Worm (Caenorhabditis elegans) whole organism, L1 larva: ENCODE measurements around the gene srbc-7.
A peak's percentile ranks its signal among the peaks of the same experiment; 100 is the strongest.

Experiments
- C16A3.4 ChIP-seq: fragments of 150-350 bp; optimal IDR thresholded peaks from 2 replicates; lab custom pipeline; 2014; ENCODE audit warnings: missing biosample characterization, missing genetic modification characterization
- C34B4.2 ChIP-seq: sonication (generic microtip); optimal IDR thresholded peaks from 2 replicates; lab custom pipeline; 2017; ENCODE audit warnings: mild to moderate bottlenecking, missing genetic modification characterization, missing compliant biosample characterization
- ceh-88 ChIP-seq: fragments of 200-800 bp; sonication (Bioruptor generic); IDR thresholded peaks from 2 replicates; pipeline ENCODE4 v1.3.6; 2022; ENCODE audit warnings: missing genetic modification characterization, missing compliant biosample characterization
- ceh-90 ChIP-seq: sonication (generic microtip); optimal IDR thresholded peaks from 2 replicates; lab custom pipeline; 2016; ENCODE audit warnings: missing genetic modification characterization, missing compliant biosample characterization
- ces-1 ChIP-seq: fragments of 150-350 bp; optimal IDR thresholded peaks from 2 replicates; lab custom pipeline; 2014; ENCODE audit warnings: missing biosample characterization, missing genetic modification reagents, missing genetic modification characterization
- dpl-1 ChIP-seq, 3 experiments: fragments of 150-350 bp in 2 of 3; sonication (generic microtip) in 1 of 3; optimal IDR thresholded peaks; 2 replicates each; lab custom pipeline; 2014 to 2017; ENCODE audit warnings: missing biosample characterization in 3 of 3, missing genetic modification characterization in 3 of 3, missing genetic modification reagents in 3 of 3
- dsc-1 ChIP-seq: sonication (generic microtip); optimal IDR thresholded peaks from 2 replicates; lab custom pipeline; 2016; ENCODE audit warnings: mild to moderate bottlenecking, missing genetic modification characterization, missing compliant biosample characterization
- efl-1 ChIP-seq, 4 experiments: fragments of 150-350 bp; optimal IDR thresholded peaks in 3 of 4; peaks in 1 of 4; 1 replicate in 1 of 4; 2 replicates in 3 of 4; lab custom pipeline; 2014; ENCODE audit warnings: missing biosample characterization in 2 of 4, missing genetic modification characterization in 2 of 4, missing genetic modification reagents in 2 of 4
- efl-3 ChIP-seq: fragments of 200-800 bp; sonication (Bioruptor generic); optimal IDR thresholded peaks from 2 replicates; lab custom pipeline; 2018; ENCODE audit warnings: mild to moderate bottlenecking, missing genetic modification characterization, missing compliant biosample characterization
- egl-13 ChIP-seq: sonication (generic microtip); optimal IDR thresholded peaks from 2 replicates; lab custom pipeline; 2016; ENCODE audit warnings: missing genotype, missing genetic modification reagents, missing genetic modification characterization, missing compliant biosample characterization
- egl-27 ChIP-seq, 2 experiments: fragments of 150-350 bp in 1 of 2; sonication (generic microtip); optimal IDR thresholded peaks; 3 replicates each; lab custom pipeline; 2017 to 2018; ENCODE audit warnings: missing biosample characterization in 2 of 2, missing genetic modification characterization in 2 of 2, missing genetic modification reagents in 2 of 2
- elt-3 ChIP-seq, 6 experiments: fragments of 150-350 bp in 1 of 6; sonication (generic microtip); optimal IDR thresholded peaks; 2 replicates each; lab custom pipeline; 2017 to 2018; ENCODE audit warnings: missing biosample characterization in 6 of 6, missing genetic modification characterization in 6 of 6, inconsistent platforms in 1 of 6
- fkh-8 ChIP-seq: sonication (generic microtip); optimal IDR thresholded peaks from 2 replicates; lab custom pipeline; 2016; ENCODE audit warnings: mild to moderate bottlenecking, missing genetic modification characterization, missing compliant biosample characterization
- fos-1 ChIP-seq: fragments of 150-350 bp; optimal IDR thresholded peaks from 2 replicates; lab custom pipeline; 2014; ENCODE audit warnings: missing biosample characterization, missing genetic modification characterization
- grh-1 ChIP-seq: fragments of 200-800 bp; sonication (Bioruptor generic); IDR thresholded peaks from 2 replicates; pipeline ENCODE4 v1.3.6; 2022; ENCODE audit warnings: missing genetic modification reagents, missing genetic modification characterization, missing compliant biosample characterization
- irx-1 ChIP-seq: sonication (generic microtip); optimal IDR thresholded peaks from 2 replicates; lab custom pipeline; 2016; ENCODE audit warnings: missing genetic modification characterization, missing compliant biosample characterization
- lin-13 ChIP-seq: fragments of 150-350 bp; optimal IDR thresholded peaks from 2 replicates; lab custom pipeline; 2014; ENCODE audit warnings: missing biosample characterization, missing genetic modification reagents, missing genetic modification characterization
- lin-35 ChIP-seq, 2 experiments: fragments of 150-350 bp; optimal IDR thresholded peaks; 2 replicates each; lab custom pipeline; 2014; ENCODE audit warnings: missing biosample characterization in 2 of 2, missing genetic modification characterization in 2 of 2, missing genetic modification reagents in 2 of 2
- lir-3 ChIP-seq: sonication (generic microtip); optimal IDR thresholded peaks from 2 replicates; lab custom pipeline; 2016; ENCODE audit warnings: mild to moderate bottlenecking, missing genetic modification characterization, moderate library complexity, missing compliant biosample characterization; ENCODE audit not compliant: poor library complexity
- lsy-2 ChIP-seq, 2 experiments: fragments of 150-350 bp; optimal IDR thresholded peaks; 2 replicates each; lab custom pipeline; 2014; ENCODE audit warnings: missing biosample characterization in 2 of 2, missing genetic modification characterization in 2 of 2
- mab-9 ChIP-seq: fragments of 200-800 bp; sonication (Bioruptor generic); IDR thresholded peaks from 2 replicates; pipeline ENCODE4 v1.3.6; 2022; ENCODE audit warnings: missing genetic modification reagents, missing genetic modification characterization, missing compliant biosample characterization
- mdl-1 ChIP-seq, 2 experiments: fragments of 150-350 bp; optimal IDR thresholded peaks; 2 replicates each; lab custom pipeline; 2014 to 2017; ENCODE audit warnings: missing biosample characterization in 2 of 2, missing genetic modification characterization in 2 of 2, inconsistent platforms in 1 of 2
- mep-1 ChIP-seq: fragments of 150-350 bp; optimal IDR thresholded peaks from 2 replicates; lab custom pipeline; 2014; ENCODE audit warnings: missing biosample characterization, missing genetic modification characterization
- nhr-11 ChIP-seq: fragments of 150-350 bp; optimal IDR thresholded peaks from 2 replicates; lab custom pipeline; 2014; ENCODE audit warnings: missing biosample characterization, missing genetic modification characterization
- nhr-28 ChIP-seq: fragments of 150-350 bp; optimal IDR thresholded peaks from 2 replicates; lab custom pipeline; 2014; ENCODE audit warnings: missing biosample characterization, missing genetic modification characterization
- nhr-47 ChIP-seq: sonication (generic microtip); optimal IDR thresholded peaks from 2 replicates; lab custom pipeline; 2016; ENCODE audit warnings: mild to moderate bottlenecking, missing genetic modification characterization, moderate library complexity, missing compliant biosample characterization
- nhr-76 ChIP-seq: sonication (generic microtip); optimal IDR thresholded peaks from 2 replicates; lab custom pipeline; 2017; ENCODE audit warnings: missing biosample characterization, missing genetic modification characterization
- nhr-77 ChIP-seq: fragments of 150-350 bp; optimal IDR thresholded peaks from 2 replicates; lab custom pipeline; 2014; ENCODE audit warnings: missing biosample characterization, missing genetic modification characterization
- nhr-85 ChIP-seq: sonication (generic microtip); peaks from one replicate; lab custom pipeline; 2016; ENCODE audit warnings: missing genetic modification characterization, inconsistent platforms, missing compliant biosample characterization
- nhr-90 ChIP-seq: sonication (generic microtip); optimal IDR thresholded peaks from 2 replicates; lab custom pipeline; 2016; ENCODE audit warnings: mild to moderate bottlenecking, missing genetic modification characterization, missing compliant biosample characterization; ENCODE audit not compliant: poor library complexity
- pag-3 ChIP-seq: sonication (generic microtip); optimal IDR thresholded peaks from 2 replicates; lab custom pipeline; 2017; ENCODE audit warnings: missing genetic modification characterization, mild to moderate bottlenecking, missing compliant biosample characterization, antibody characterized with exemption, borderline replicate concordance; ENCODE audit not compliant: insufficient read depth
- pax-3 ChIP-seq: fragments of 200-800 bp; sonication (Bioruptor generic); optimal IDR thresholded peaks from 2 replicates; lab custom pipeline; 2018; ENCODE audit warnings: mild to moderate bottlenecking, missing genetic modification characterization, moderate library complexity, missing compliant biosample characterization
- pqm-1 ChIP-seq: sonication (generic microtip); optimal IDR thresholded peaks from 3 replicates; lab custom pipeline; 2017; ENCODE audit warnings: missing biosample characterization, missing genetic modification characterization
- skn-1 ChIP-seq: fragments of 150-350 bp; optimal IDR thresholded peaks from 2 replicates; lab custom pipeline; 2014; ENCODE audit warnings: missing biosample characterization, missing genetic modification characterization
- sox-4 ChIP-seq: sonication (generic microtip); optimal IDR thresholded peaks from 2 replicates; lab custom pipeline; 2016; ENCODE audit warnings: missing genetic modification characterization, missing compliant biosample characterization
- sptf-1 ChIP-seq: fragments of 150-350 bp; optimal IDR thresholded peaks from 2 replicates; lab custom pipeline; 2014; ENCODE audit warnings: missing biosample characterization, missing genetic modification characterization
- sup-37 ChIP-seq: fragments of 200-800 bp; sonication (Bioruptor generic); optimal IDR thresholded peaks from 2 replicates; lab custom pipeline; 2018; ENCODE audit warnings: mild to moderate bottlenecking, missing genetic modification characterization, missing compliant biosample characterization
- swsn-7 ChIP-seq: sonication (generic microtip); optimal IDR thresholded peaks from 2 replicates; lab custom pipeline; 2016; ENCODE audit warnings: missing genetic modification characterization, missing compliant biosample characterization
- tbx-2 ChIP-seq: sonication (generic microtip); optimal IDR thresholded peaks from 2 replicates; lab custom pipeline; 2016; ENCODE audit warnings: missing genetic modification characterization, missing compliant biosample characterization
- unc-86 ChIP-seq: sonication (generic microtip); optimal IDR thresholded peaks from 2 replicates; lab custom pipeline; 2016; ENCODE audit warnings: missing genetic modification characterization, missing compliant biosample characterization
- vab-15 ChIP-seq: sonication (generic microtip); optimal IDR thresholded peaks from 2 replicates; lab custom pipeline; 2017; ENCODE audit warnings: missing genotype, mild to moderate bottlenecking, missing genetic modification characterization, missing compliant biosample characterization
- xbp-1 ChIP-seq: sonication (generic microtip); optimal IDR thresholded peaks from 2 replicates; lab custom pipeline; 2016; ENCODE audit warnings: missing genetic modification characterization, missing compliant biosample characterization
- ztf-11 ChIP-seq, 2 experiments: sonication (generic microtip); optimal IDR thresholded peaks; 2 replicates each; lab custom pipeline; 2016 to 2017; ENCODE audit warnings: missing genetic modification characterization in 2 of 2, missing biosample characterization in 1 of 2, missing compliant biosample characterization in 1 of 2
- ztf-4 ChIP-seq: fragments of 150-350 bp; optimal IDR thresholded peaks from 2 replicates; lab custom pipeline; 2014; ENCODE audit warnings: missing biosample characterization, missing genetic modification characterization

srbc-7 gene

DNA sequence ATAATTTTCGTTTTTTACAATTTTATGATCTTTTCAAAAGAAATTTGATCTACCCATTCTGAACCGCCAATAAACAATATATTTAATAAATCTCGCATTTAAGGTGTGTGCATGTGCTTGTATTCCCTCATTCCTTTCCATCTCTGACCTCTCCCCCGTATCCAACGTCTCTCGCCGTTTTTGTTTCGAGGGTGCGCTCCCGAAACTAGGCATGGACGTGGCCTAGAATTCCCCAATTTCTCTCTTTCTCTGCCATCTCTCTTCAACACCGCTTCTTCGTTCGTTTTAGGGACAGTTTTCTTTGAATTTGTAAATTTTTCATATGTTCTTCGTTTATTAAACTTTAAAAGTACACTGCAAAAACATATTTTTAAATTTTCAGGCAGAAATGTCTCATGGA, 21.9 kb downstream of the srbc-7 start, which contains the start of gene F25E5.1 (continued):
- TF ChIP-seq lin-13 (peak; percentile 46), irx-1 (tag; lab: Kevin White, UChicago) (peak; percentile 44), nhr-47 (peak; percentile 72), pqm-1 (tag; lab: Kevin White, UChicago) (no peak), ceh-88 (GFP tag; lab: Robert Waterston, UW) (no peak), egl-13 (tag; lab: Kevin White, UChicago) (peak; percentile 43), swsn-7 (tag; lab: Kevin White, UChicago) (peak; percentile 61), skn-1 (tag; lab: Kevin White, UChicago) (peak; percentile 49), tbx-2 (tag; lab: Kevin White, UChicago) (peak; percentile 75), pax-3 (tag; lab: Kevin White, UChicago) (no peak), grh-1 (GFP tag; lab: Robert Waterston, UW) (no peak), nhr-11 (no peak), nhr-28 (tag; lab: Kevin White, UChicago) (no peak), fos-1 (tag; lab: Kevin White, UChicago) (no peak), egl-27 (tag; optimal IDR thresholded peaks at IDR 0.05; lab: Kevin White, UChicago) (no peak), pag-3 (tag; lab: Kevin White, UChicago) (no peak), nhr-90 (tag; lab: Kevin White, UChicago) (peak; percentile 61), nhr-76 (tag; lab: Kevin White, UChicago) (no peak), unc-86 (peak; percentile 47), dsc-1 (tag; lab: Kevin White, UChicago) (peak; percentile 56), ztf-4 (tag; lab: Kevin White, UChicago) (no peak), mab-9 (0 out of 2 replicates have a peak, but pooled peaks have one; percentile 29), ces-1 (GFP tag; lab: Kevin White, UChicago) (no peak), elt-3 (tag; optimal IDR thresholded peaks at IDR 0.05; lab: Kevin White, UChicago) (no peak), vab-15 (tag; lab: Kevin White, UChicago) (no peak), C34B4.2 (tag; lab: Kevin White, UChicago) (no peak), mep-1 (tag; lab: Kevin White, UChicago) (peak; percentile 87), lin-35 (GFP tag; optimal IDR thresholded peaks at IDR 0.05; lab: Kevin White, UChicago) (peak; percentile 70 to 73), C16A3.4 (tag; lab: Kevin White, UChicago) (peak; percentile 29), mdl-1 (tag; optimal IDR thresholded peaks at IDR 0.05; lab: Kevin White, UChicago) (peak in 1 of 2 experiments; percentile 58), nhr-85 (tag; lab: Kevin White, UChicago) (peak; percentile 87), ceh-90 (tag; lab: Kevin White, UChicago) (peak; percentile 77), sptf-1 (tag; lab: Kevin White, UChicago) (no peak), efl-1 (optimal IDR thresholded peaks at IDR 0.05; lab: Kevin White, UChicago) (peak; percentile 79 to 81), efl-1 (GFP tag; optimal IDR thresholded peaks at IDR 0.05 in 1 of 2; lab: Kevin White, UChicago) (peak; percentile 73 to 93), fkh-8 (tag; lab: Kevin White, UChicago) (peak; percentile 82), dpl-1 (GFP tag; optimal IDR thresholded peaks at IDR 0.05; lab: Kevin White, UChicago) (peak; percentile 49 to 72 (median 63))

DNA sequence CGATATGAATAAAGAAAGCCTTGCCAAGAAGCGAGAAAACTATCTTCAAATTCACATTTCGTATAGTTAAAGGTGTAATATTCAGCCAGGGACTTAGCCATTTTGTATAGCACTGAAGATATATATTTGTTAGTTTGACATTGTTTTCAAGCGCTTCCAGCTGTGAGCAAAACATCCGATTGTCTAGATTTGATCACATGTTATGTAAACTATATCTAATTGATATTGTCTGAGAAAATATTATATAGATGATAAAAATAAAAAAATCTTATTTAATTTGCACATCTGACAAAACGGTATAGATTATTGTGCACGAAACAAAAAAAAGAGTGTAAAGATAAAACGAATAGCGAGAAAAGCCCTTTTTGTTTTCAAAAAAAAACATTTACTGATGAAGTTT, 22.7 kb downstream of the srbc-7 start, which contains the start of gene srh-89:
Gene srh-89, minus strand, starts transcription at position 101 of the 400 bp plus-strand sequence.
- TF ChIP-seq ztf-4 (tag; lab: Kevin White, UChicago) (no peak), pqm-1 (tag; lab: Kevin White, UChicago) (no peak), ztf-11 (tag; optimal IDR thresholded peaks at IDR 0.05; lab: Kevin White, UChicago) (no peak), xbp-1 (tag; lab: Kevin White, UChicago) (no peak), nhr-77 (tag; lab: Kevin White, UChicago) (no peak), C16A3.4 (tag; lab: Kevin White, UChicago) (no peak), efl-3 (no peak), sox-4 (tag; lab: Kevin White, UChicago) (no peak), irx-1 (tag; lab: Kevin White, UChicago) (no peak), lsy-2 (tag; optimal IDR thresholded peaks at IDR 0.05; lab: Kevin White, UChicago) (no peak), lir-3 (tag; lab: Kevin White, UChicago) (no peak), sup-37 (GFP tag; lab: Kevin White, UChicago) (no peak)
